Worm (Caenorhabditis elegans): Measurements from ENCODE around the gene C26G2.2.

Gene C26G2.2

ce11 chrX:14708176-14708642, 44.1 kb downstream of the C26G2.2 start (continued):
- TF ChIP-seq unc-30 (tag; optimal IDR thresholded peaks at IDR 0.05) (no peak), tlp-1 (tag; optimal IDR thresholded peaks at IDR 0.05) (no peak), hlh-4 (tag; optimal IDR thresholded peaks at IDR 0.05) (no peak), fkh-8 (tag; optimal IDR thresholded peaks at IDR 0.05) (peak; percentile 99), unc-62 (GFP tag; optimal IDR thresholded peaks at IDR 0.05) (no peak), mdl-1 (tag; optimal IDR thresholded peaks at IDR 0.05) (peak; percentile 44 to 82), snpc-4 (tag; optimal IDR thresholded peaks at IDR 0.05) (peak; percentile 88), unc-98 (GFP tag; IDR thresholded peaks at IDR 0.05) (no peak), nhr-76 (tag; optimal IDR thresholded peaks at IDR 0.05) (no peak), hlh-17 (GFP tag; optimal IDR thresholded peaks at IDR 0.05; ENCODE audit: borderline replicate concordance) (no peak), nhr-84 (tag; optimal IDR thresholded peaks at IDR 0.05) (no peak), nhr-19 (GFP tag; conservative IDR thresholded peaks at IDR 0.05) (peak; percentile 90), aha-1 (tag; optimal IDR thresholded peaks at IDR 0.05) (peak; percentile 87), unc-130 (tag; optimal IDR thresholded peaks at IDR 0.05) (peak; percentile 64), F16B12.6 (tag; optimal IDR thresholded peaks at IDR 0.05) (peak; percentile 54), nhr-77 (tag; optimal IDR thresholded peaks at IDR 0.05) (peak; percentile 77), fkh-4 (tag; optimal IDR thresholded peaks at IDR 0.05; ENCODE audit: borderline replicate concordance) (no peak), skn-1 (tag; optimal IDR thresholded peaks at IDR 0.05) (peak; percentile 85), rnt-1 (tag; optimal IDR thresholded peaks at IDR 0.05) (peak; percentile 87), efl-1 (optimal IDR thresholded peaks at IDR 0.05) (peak; percentile 71 to 79), efl-1 (GFP tag; optimal IDR thresholded peaks at IDR 0.05 in 1 of 2) (peak; percentile 53 to 95), ceh-90 (tag; optimal IDR thresholded peaks at IDR 0.05) (no peak), lin-15B (tag; optimal IDR thresholded peaks at IDR 0.05) (peak; percentile 74), nhr-71 (tag; optimal IDR thresholded peaks at IDR 0.05) (peak; percentile 97), efl-3 (GFP tag; optimal IDR thresholded peaks at IDR 0.05) (no peak), nhr-237 (tag; optimal IDR thresholded peaks at IDR 0.05) (peak; percentile 81), swsn-7 (tag; optimal IDR thresholded peaks at IDR 0.05) (peak; percentile 94), lsy-2 (tag; optimal IDR thresholded peaks at IDR 0.05) (peak; percentile 84 to 89), hpl-2 (GFP tag; optimal IDR thresholded peaks at IDR 0.05) (no peak), pqm-1 (tag; optimal IDR thresholded peaks at IDR 0.05) (no peak), vab-15 (tag; optimal IDR thresholded peaks at IDR 0.05) (peak; percentile 59), egl-13 (tag; optimal IDR thresholded peaks at IDR 0.05) (peak; percentile 95), lin-13 (GFP tag; optimal IDR thresholded peaks at IDR 0.05) (peak; percentile 84), zip-4 (GFP tag; optimal IDR thresholded peaks at IDR 0.05) (peak; percentile 54), ceh-82 (tag; optimal IDR thresholded peaks at IDR 0.05) (peak; percentile 91 to 96 (median 93)), dpl-1 (GFP tag; optimal IDR thresholded peaks at IDR 0.05) (peak; percentile 42 to 69 (median 43)), ztf-4 (tag; optimal IDR thresholded peaks at IDR 0.05) (peak; percentile 58), C16A3.4 (tag; optimal IDR thresholded peaks at IDR 0.05) (peak; percentile 90), ceh-88 (GFP tag; IDR thresholded peaks at IDR 0.05) (peak; percentile 40; the same call in 1 of the 2 replicates), ama-1 (optimal IDR thresholded peaks at IDR 0.05) (no peak), lin-39 (tag; optimal IDR thresholded peaks at IDR 0.05) (no peak), mab-9 (GFP tag; IDR thresholded peaks at IDR 0.05) (peak; percentile 88), zag-1 (tag; optimal IDR thresholded peaks at IDR 0.05) (no peak), lin-14 (GFP tag; optimal IDR thresholded peaks at IDR 0.05) (peak; percentile 100), lin-35 (GFP tag; optimal IDR thresholded peaks at IDR 0.05) (peak; percentile 78 to 81), dsc-1 (tag; optimal IDR thresholded peaks at IDR 0.05) (peak; percentile 87), tbx-2 (tag; optimal IDR thresholded peaks at IDR 0.05) (peak; percentile 94), nhr-90 (tag; optimal IDR thresholded peaks at IDR 0.05; ENCODE audit: poor library complexity) (peak; percentile 83), fkh-10 (GFP tag; optimal IDR thresholded peaks at IDR 0.05) (peak; percentile 97), unc-86 (tag; optimal IDR thresholded peaks at IDR 0.05) (peak; percentile 96), nhr-12 (tag; optimal IDR thresholded peaks at IDR 0.05) (no peak), nhr-28 (tag; optimal IDR thresholded peaks at IDR 0.05) (no peak), elt-3 (tag; optimal IDR thresholded peaks at IDR 0.05) (peak in 4 of 6 experiments; percentile 20 to 79 (median 48)), ceh-8 (GFP tag; optimal IDR thresholded peaks at IDR 0.05) (peak; percentile 89)
